Worm (Caenorhabditis elegans): ENCODE measurements around the gene rps-2.
A peak's percentile ranks its signal among the peaks of the same experiment; 100 is the strongest.

rps-2 gene

ce11 chrIV:7946899-7947499, 20.8 kb upstream of the rps-2 start, which contains the start of gene F20D12.12 (continued):
- TF ChIP-seq hlh-11 (tag; optimal IDR thresholded peaks at IDR 0.05) = peak; percentile 68

- TF ChIP-seq nhr-76 (tag; optimal IDR thresholded peaks at IDR 0.05) (no peak), mes-2 (tag; optimal IDR thresholded peaks at IDR 0.05; ENCODE audit: poor library complexity, severe bottlenecking) (peak; percentile 12), T20F7.1 (GFP tag; optimal IDR thresholded peaks at IDR 0.05) (peak; percentile 71)
These were observed 20.3 kb upstream of the rps-2 start, which contains the start of gene czw-1 for ce11 chrIV:7946457-7946856. Gene czw-1 (minus strand): TSS chrIV:7946825.

- TF ChIP-seq hlh-30 (tag; optimal IDR thresholded peaks at IDR 0.05; ENCODE audit: insufficient read depth) (peak; percentile 57), ces-1 (GFP tag; optimal IDR thresholded peaks at IDR 0.05) (no peak), mep-1 (tag; optimal IDR thresholded peaks at IDR 0.05) (peak; percentile 28), madf-5 (GFP tag; IDR thresholded peaks at IDR 0.05) (no peak), egl-43 (GFP tag; IDR thresholded peaks at IDR 0.05) (no peak), unc-62 (GFP tag; optimal IDR thresholded peaks at IDR 0.05 in 1 of 2) (peak in 1 of 2 experiments; percentile 61), unc-62 (tag; optimal IDR thresholded peaks at IDR 0.05) (no peak)
These were observed 17.1 kb upstream of the rps-2 start for ce11 chrIV:7943272-7943671.

- no peak for TF ChIP-seq mxl-2 (GFP tag; conservative IDR thresholded peaks at IDR 0.05)
- TF ChIP-seq daf-12 (tag; optimal IDR thresholded peaks at IDR 0.05) = no peak
- TF ChIP-seq daf-8 (GFP tag; IDR thresholded peaks at IDR 0.05) = no peak
- no peak for TF ChIP-seq Y48G9A.11 (GFP tag; IDR thresholded peaks at IDR 0.05)
- TF ChIP-seq dve-1 (tag; optimal IDR thresholded peaks at IDR 0.05; ENCODE audit: insufficient read depth) = no peak
- TF ChIP-seq tag-97 (GFP tag; IDR thresholded peaks at IDR 0.05) = no peak
- no peak for TF ChIP-seq ces-1 (GFP tag; optimal IDR thresholded peaks at IDR 0.05)
- no peak for TF ChIP-seq nhr-76 (tag; optimal IDR thresholded peaks at IDR 0.05)
- TF ChIP-seq fkh-10 (GFP tag; optimal IDR thresholded peaks at IDR 0.05) = no peak
- no peak for TF ChIP-seq mdl-1 (tag; optimal IDR thresholded peaks at IDR 0.05)
- TF ChIP-seq mdt-29 (GFP tag; IDR thresholded peaks at IDR 0.05) = no peak
- TF ChIP-seq F26F4.8 (GFP tag; conservative IDR thresholded peaks at IDR 0.05) = no peak
- TF ChIP-seq aly-2 (tag; optimal IDR thresholded peaks at IDR 0.05) = no peak
- TF ChIP-seq lir-3 (tag; optimal IDR thresholded peaks at IDR 0.05) = no peak
- TF ChIP-seq nhr-111 (GFP tag; optimal IDR thresholded peaks at IDR 0.05) = no peak
- TF ChIP-seq php-3 (GFP tag; IDR thresholded peaks at IDR 0.05) = no peak
- no peak for TF ChIP-seq ceh-62 (tag; optimal IDR thresholded peaks at IDR 0.05)
- no peak for TF ChIP-seq hmg-1.1 (GFP tag; IDR thresholded peaks at IDR 0.05)
These were observed 14.7 kb upstream of the rps-2 start, which contains the start of gene exc-9 for ce11 chrIV:7940919-7941318. Gene exc-9 (minus strand): TSS chrIV:7941019.

ce11 chrIV:7938834-7939233, 12.6 kb upstream of the rps-2 start, which contains the start of gene F20D12.7:
Gene F20D12.7 (minus strand): TSS chrIV:7938934.
- TF ChIP-seq vab-7 (GFP tag; IDR thresholded peaks at IDR 0.05) (no peak), ceh-20 (GFP tag; IDR thresholded peaks at IDR 0.05) (no peak)

ce11 chrIV:7933733-7934132, 7.5 kb upstream of the rps-2 start, which contains the start of gene bbs-2:
Gene bbs-2 (plus strand): TSS chrIV:7934033.
- TF ChIP-seq snpc-4 (tag; optimal IDR thresholded peaks at IDR 0.05) (no peak), ztf-7 (tag; optimal IDR thresholded peaks at IDR 0.05) (no peak), spr-3 (GFP tag; optimal IDR thresholded peaks at IDR 0.05) (no peak), Y105C5A.15 (GFP tag; IDR thresholded peaks at IDR 0.05) (no peak), ces-1 (GFP tag; optimal IDR thresholded peaks at IDR 0.05) (no peak), lir-3 (tag; optimal IDR thresholded peaks at IDR 0.05) (no peak), nhr-102 (tag; optimal IDR thresholded peaks at IDR 0.05) (no peak), ztf-11 (tag; optimal IDR thresholded peaks at IDR 0.05) (no peak), zip-11 (GFP tag; IDR thresholded peaks at IDR 0.05) (no peak), vab-7 (GFP tag; IDR thresholded peaks at IDR 0.05) (no peak), dmd-8 (GFP tag; IDR thresholded peaks at IDR 0.05) (no peak), lin-38 (GFP tag; IDR thresholded peaks at IDR 0.05) (no peak), ZK546.5 (tag; optimal IDR thresholded peaks at IDR 0.05) (no peak), dve-1 (tag; optimal IDR thresholded peaks at IDR 0.05; ENCODE audit: insufficient read depth) (no peak), nhr-111 (GFP tag; optimal IDR thresholded peaks at IDR 0.05) (no peak), ceh-44 (GFP tag; IDR thresholded peaks at IDR 0.05) (no peak), daf-19 (GFP tag; conservative IDR thresholded peaks at IDR 0.05) (no peak), nhr-77 (tag; optimal IDR thresholded peaks at IDR 0.05) (no peak), mep-1 (tag; optimal IDR thresholded peaks at IDR 0.05) (no peak)
